Worm (Caenorhabditis elegans) whole organism, young adult: ENCODE data around the gene F54D5.4.
A peak's percentile ranks its signal among the peaks of the same experiment; 100 is the strongest.

Source experiments
- B0019.2 ChIP-seq: fragments of 200-800 bp; sonication (Bioruptor generic); conservative IDR thresholded peaks from 2 replicates; pipeline ENCODE4 v1.3.6; 2022; ENCODE audit warnings: missing genetic modification reagents, missing genetic modification characterization, missing compliant biosample characterization
- C06A6.2 ChIP-seq: fragments of 200-800 bp; sonication (Bioruptor generic); conservative IDR thresholded peaks from 2 replicates; pipeline ENCODE4 v1.3.6; 2022; ENCODE audit warnings: missing genetic modification characterization, missing compliant biosample characterization
- F49E8.2 ChIP-seq: sonication (generic microtip); optimal IDR thresholded peaks from 3 replicates; lab custom pipeline; 2017; ENCODE audit warnings: missing genetic modification characterization, mild to moderate bottlenecking, missing compliant biosample characterization, antibody characterized with exemption, moderate library complexity; ENCODE audit not compliant: insufficient read depth
- F57A8.1 ChIP-seq: fragments of 200-800 bp; sonication (Bioruptor generic); optimal IDR thresholded peaks from 2 replicates; lab custom pipeline; 2018; ENCODE audit warnings: mild to moderate bottlenecking, missing genetic modification characterization, moderate library complexity, missing compliant biosample characterization
- K11D2.4 ChIP-seq: fragments of 200-800 bp; sonication (Bioruptor generic); IDR thresholded peaks from 2 replicates; pipeline ENCODE4 v1.3.6; 2022; ENCODE audit warnings: missing genetic modification reagents, missing genetic modification characterization, missing compliant biosample characterization
- K12H6.12 ChIP-seq: fragments of 200-800 bp; sonication (Bioruptor generic); optimal IDR thresholded peaks from 2 replicates; lab custom pipeline; 2018; ENCODE audit warnings: mild to moderate bottlenecking, missing genetic modification characterization, missing compliant biosample characterization
- T07F8.4 ChIP-seq: sonication (generic microtip); optimal IDR thresholded peaks from 2 replicates; lab custom pipeline; 2016; ENCODE audit warnings: mild to moderate bottlenecking, missing genetic modification characterization, moderate library complexity, missing compliant biosample characterization
- Y53G8AR.9 ChIP-seq: fragments of 200-800 bp; sonication (Bioruptor generic); conservative IDR thresholded peaks from 2 replicates; pipeline ENCODE4 v1.3.6; 2022; ENCODE audit warnings: missing genetic modification reagents, missing genetic modification characterization, missing compliant biosample characterization
- athp-1 ChIP-seq: sonication (generic microtip); optimal IDR thresholded peaks from 2 replicates; lab custom pipeline; 2017; ENCODE audit warnings: mild to moderate bottlenecking, missing genetic modification characterization, missing compliant biosample characterization
- bed-1 ChIP-seq: fragments of 200-800 bp; sonication (Bioruptor generic); IDR thresholded peaks from 2 replicates; pipeline ENCODE4 v1.3.6; 2022; ENCODE audit warnings: missing genetic modification reagents, missing genetic modification characterization, missing compliant biosample characterization
- bed-2 ChIP-seq: fragments of 200-800 bp; sonication (Bioruptor generic); IDR thresholded peaks from 2 replicates; pipeline ENCODE4 v1.3.6; 2022; ENCODE audit warnings: missing genetic modification reagents, missing genetic modification characterization, missing compliant biosample characterization
- ccch-3 ChIP-seq: fragments of 200-800 bp; sonication (Bioruptor generic); optimal IDR thresholded peaks from 2 replicates; lab custom pipeline; 2018; ENCODE audit warnings: mild to moderate bottlenecking, missing genetic modification characterization, missing compliant biosample characterization
- chd-7 ChIP-seq: sonication (generic microtip); optimal IDR thresholded peaks from 2 replicates; lab custom pipeline; 2016; ENCODE audit warnings: mild to moderate bottlenecking, missing genetic modification characterization, moderate library complexity, missing compliant biosample characterization
- die-1 ChIP-seq: sonication (generic microtip); optimal IDR thresholded peaks from 2 replicates; lab custom pipeline; 2016; ENCODE audit warnings: missing genotype, mild to moderate bottlenecking, missing genetic modification characterization, missing compliant biosample characterization
- dpff-1 ChIP-seq: sonication (generic microtip); optimal IDR thresholded peaks from 2 replicates; lab custom pipeline; 2017; ENCODE audit warnings: mild to moderate bottlenecking, missing genetic modification characterization, missing compliant biosample characterization
- efl-1 ChIP-seq: fragments of 150-350 bp; optimal IDR thresholded peaks from 2 replicates; lab custom pipeline; 2014; ENCODE audit warnings: missing biosample characterization, missing genetic modification reagents, missing genetic modification characterization
- egl-18 ChIP-seq: fragments of 200-800 bp; sonication (Bioruptor generic); IDR thresholded peaks from 2 replicates; pipeline ENCODE4 v1.3.6; 2022; ENCODE audit warnings: missing genetic modification reagents, missing genetic modification characterization, missing compliant biosample characterization
- egl-44 ChIP-seq: fragments of 200-800 bp; sonication (Bioruptor generic); IDR thresholded peaks from 2 replicates; pipeline ENCODE4 v1.3.6; 2022; ENCODE audit warnings: missing genetic modification reagents, missing genetic modification characterization, missing compliant biosample characterization
- ets-4 ChIP-seq: fragments of 200-800 bp; sonication (Bioruptor generic); optimal IDR thresholded peaks from 2 replicates; lab custom pipeline; 2018; ENCODE audit warnings: mild to moderate bottlenecking, missing genetic modification characterization, missing compliant biosample characterization
- gei-17 ChIP-seq: fragments of 200-800 bp; sonication (Bioruptor generic); optimal IDR thresholded peaks from 2 replicates; lab custom pipeline; 2018; ENCODE audit warnings: mild to moderate bottlenecking, missing genetic modification characterization, missing compliant biosample characterization
- him-1 ChIP-seq: sonication (generic microtip); optimal IDR thresholded peaks from 2 replicates; lab custom pipeline; 2016; ENCODE audit warnings: missing genotype, missing genetic modification reagents, missing genetic modification characterization, missing compliant biosample characterization
- hrde-1 ChIP-seq: sonication (generic microtip); optimal IDR thresholded peaks from 2 replicates; lab custom pipeline; 2016; ENCODE audit warnings: missing genetic modification characterization, mild to moderate bottlenecking, missing compliant biosample characterization, moderate library complexity, missing genotype, missing genetic modification reagents, borderline replicate concordance
- let-526 ChIP-seq: fragments of 200-800 bp; sonication (Bioruptor generic); IDR thresholded peaks from 2 replicates; pipeline ENCODE4 v1.3.6; 2022; ENCODE audit warnings: missing genetic modification reagents, missing genetic modification characterization, missing compliant biosample characterization
- lin-54 ChIP-seq: fragments of 200-800 bp; sonication (Bioruptor generic); optimal IDR thresholded peaks from 2 replicates; lab custom pipeline; 2018; ENCODE audit warnings: mild to moderate bottlenecking, missing genetic modification characterization, missing compliant biosample characterization
- lir-1 ChIP-seq: fragments of 200-800 bp; sonication (Bioruptor generic); conservative IDR thresholded peaks from 2 replicates; pipeline ENCODE4 v1.3.6; 2022; ENCODE audit warnings: missing genetic modification reagents, missing genetic modification characterization, missing compliant biosample characterization
- mcd-1 ChIP-seq: fragments of 200-800 bp; sonication (Bioruptor generic); IDR thresholded peaks from 2 replicates; pipeline ENCODE4 v1.3.6; 2022; ENCODE audit warnings: missing genetic modification reagents, missing genetic modification characterization, missing compliant biosample characterization
- mel-28 ChIP-seq: sonication (generic microtip); optimal IDR thresholded peaks from 2 replicates; lab custom pipeline; 2016; ENCODE audit warnings: borderline replicate concordance, mild to moderate bottlenecking, missing genetic modification characterization, missing compliant biosample characterization
- nfyb-1 ChIP-seq: fragments of 200-800 bp; sonication (Bioruptor generic); IDR thresholded peaks from 2 replicates; pipeline ENCODE4 v1.3.6; 2022; ENCODE audit warnings: missing genetic modification reagents, missing genetic modification characterization, missing compliant biosample characterization
- nhr-120 ChIP-seq: fragments of 200-800 bp; sonication (Bioruptor generic); IDR thresholded peaks from 2 replicates; pipeline ENCODE4 v1.3.6; 2022; ENCODE audit warnings: missing genetic modification characterization, missing compliant biosample characterization
- nhr-80 ChIP-seq: sonication (generic microtip); optimal IDR thresholded peaks from 2 replicates; lab custom pipeline; 2016; ENCODE audit warnings: missing genetic modification characterization, missing compliant biosample characterization
- nhr-90 ChIP-seq: sonication (generic microtip); optimal IDR thresholded peaks from 2 replicates; lab custom pipeline; 2016; ENCODE audit warnings: missing genotype, mild to moderate bottlenecking, missing genetic modification characterization, missing compliant biosample characterization
- rpc-1 ChIP-seq, 2 experiments: fragments of 150-350 bp in 1 of 2; sonication (generic microtip) in 1 of 2; optimal IDR thresholded peaks; 2 replicates each; lab custom pipeline; 2014 to 2018; ENCODE audit warnings: missing biosample characterization in 1 of 2, missing genetic modification characterization in 1 of 2, missing genetic modification reagents in 1 of 2, missing genotype in 1 of 2
- sea-2 ChIP-seq: fragments of 200-800 bp; sonication (Bioruptor generic); IDR thresholded peaks from 2 replicates; pipeline ENCODE4 v1.3.6; 2022; ENCODE audit warnings: missing genetic modification characterization, missing compliant biosample characterization
- snpc-1.1 ChIP-seq: sonication (generic microtip); optimal IDR thresholded peaks from 2 replicates; lab custom pipeline; 2017; ENCODE audit warnings: missing genetic modification characterization, mild to moderate bottlenecking, missing compliant biosample characterization, antibody characterized with exemption, moderate library complexity, missing genotype, missing genetic modification reagents; ENCODE audit not compliant: insufficient read depth
- snpc-3.4 ChIP-seq: sonication (generic microtip); optimal IDR thresholded peaks from 2 replicates; lab custom pipeline; 2017; ENCODE audit warnings: missing genetic modification characterization, mild to moderate bottlenecking, missing compliant biosample characterization, antibody characterized with exemption, moderate library complexity, missing genotype, missing genetic modification reagents
- snpc-4 ChIP-seq, 5 experiments: fragments of 150-350 bp in 1 of 5; sonication (generic microtip) in 4 of 5; optimal IDR thresholded peaks; 2 replicates each; lab custom pipeline; 2014 to 2018; ENCODE audit warnings: missing genetic modification characterization in 5 of 5, missing biosample characterization in 3 of 5, antibody characterized with exemption in 2 of 5, mild to moderate bottlenecking in 2 of 5, missing compliant biosample characterization in 2 of 5, missing genotype in 2 of 5, moderate library complexity in 2 of 5, missing genetic modification reagents in 1 of 5
- somi-1 ChIP-seq: fragments of 200-800 bp; sonication (Bioruptor generic); optimal IDR thresholded peaks from 2 replicates; lab custom pipeline; 2018; ENCODE audit warnings: mild to moderate bottlenecking, missing genetic modification characterization, missing compliant biosample characterization
- unc-130 ChIP-seq: sonication (generic microtip); optimal IDR thresholded peaks from 2 replicates; lab custom pipeline; 2016; ENCODE audit warnings: missing genetic modification reagents, missing genetic modification characterization, missing compliant biosample characterization
- ztf-25 ChIP-seq: fragments of 200-800 bp; sonication (Bioruptor generic); IDR thresholded peaks from 2 replicates; pipeline ENCODE4 v1.3.6; 2022; ENCODE audit warnings: missing genetic modification reagents, missing genetic modification characterization, missing compliant biosample characterization

Gene F54D5.4

DNA sequence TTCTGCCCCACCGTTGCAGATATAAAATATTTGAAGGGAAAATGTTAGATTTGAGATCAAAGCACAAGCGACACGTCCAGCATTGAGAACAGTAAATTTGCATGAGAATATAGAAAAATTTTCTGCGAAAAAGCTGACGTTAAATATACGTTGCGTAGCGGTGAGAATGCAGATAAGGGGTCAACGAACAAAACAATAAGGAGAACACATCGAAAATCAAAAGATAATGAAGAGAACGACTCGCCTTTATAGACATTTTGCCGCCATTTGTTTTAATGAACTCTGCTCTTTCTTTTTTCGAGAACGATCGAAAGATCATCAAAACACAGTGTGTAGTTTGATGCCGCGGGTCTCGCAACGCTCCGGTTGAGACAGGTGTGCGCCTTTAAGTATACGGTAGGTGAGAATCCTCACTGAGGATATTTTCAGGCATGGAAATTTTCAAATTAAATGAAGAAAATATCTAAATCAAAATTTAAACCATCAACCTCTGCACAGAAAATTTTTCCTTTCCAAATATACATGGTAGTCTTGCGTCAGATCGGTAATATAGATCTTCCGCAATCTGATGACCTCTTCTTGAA lies 26.6 kb downstream of the F54D5.4 start (continued):
- TF ChIP-seq unc-130 (GFP tag; lab: Kevin White, UChicago) (peak; percentile 25), ztf-25 (no peak), sea-2 (no peak), nfyb-1 (GFP tag; lab: Robert Waterston, UW) (no peak), snpc-3.4 (peak; percentile 75), bed-1 (GFP tag; lab: Robert Waterston, UW) (no peak), K12H6.12 (tag; lab: Kevin White, UChicago) (no peak), chd-7 (tag; lab: Kevin White, UChicago) (no peak), nhr-120 (no peak), ets-4 (GFP tag; lab: Kevin White, UChicago) (no peak), bed-2 (GFP tag; lab: Robert Waterston, UW) (no peak), egl-44 (GFP tag; lab: Robert Waterston, UW) (no peak), lir-1 (GFP tag; lab: Robert Waterston, UW) (no peak), snpc-1.1 (tag; lab: Kevin White, UChicago) (no peak), K11D2.4 (GFP tag; lab: Robert Waterston, UW) (no peak), egl-18 (GFP tag; lab: Robert Waterston, UW) (no peak)

DNA sequence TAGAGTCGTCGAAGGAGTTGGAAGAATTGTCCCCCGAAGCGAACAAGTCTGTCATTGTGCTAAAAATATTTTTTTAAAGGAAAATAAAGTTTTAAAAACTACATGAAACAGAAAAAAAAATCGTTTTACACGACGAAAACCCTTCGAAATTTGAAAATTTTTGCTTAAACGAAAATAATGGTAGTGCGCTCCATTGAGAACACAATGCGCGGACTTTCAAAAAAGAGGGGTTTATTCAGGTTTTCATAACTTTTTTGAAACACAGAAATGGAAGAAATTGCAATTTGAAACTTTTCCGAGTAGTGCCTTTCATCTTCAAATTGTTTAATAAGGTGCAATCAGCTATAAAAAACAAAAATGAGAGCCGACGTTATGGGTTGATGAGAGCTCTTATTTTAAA lies 30.1 kb downstream of the F54D5.4 start, which contains the start of gene npp-5:
Gene npp-5, minus strand, starts transcription at position 59 of the 400 bp plus-strand sequence.
- peak; percentile 63; the same call in 1 of the 2 replicates for TF ChIP-seq mcd-1
- no peak for TF ChIP-seq rpc-1 (optimal IDR thresholded peaks at IDR 0.05; lab: Kevin White, UChicago)
- no peak for TF ChIP-seq rpc-1 (tag; optimal IDR thresholded peaks at IDR 0.05; lab: Kevin White, UChicago)
- TF ChIP-seq snpc-4 (GFP tag; optimal IDR thresholded peaks at IDR 0.05; lab: Kevin White, UChicago) = no peak
- TF ChIP-seq snpc-4 (tag; optimal IDR thresholded peaks at IDR 0.05; lab: Kevin White, UChicago) = no peak
- no peak for TF ChIP-seq C06A6.2
- TF ChIP-seq ccch-3 (GFP tag; lab: Kevin White, UChicago) = no peak
- TF ChIP-seq efl-1 = peak; percentile 29
- no peak for TF ChIP-seq F57A8.1
- no peak for TF ChIP-seq athp-1 (tag; lab: Kevin White, UChicago)
- no peak for TF ChIP-seq dpff-1
- no peak for TF ChIP-seq nhr-80 (tag; lab: Kevin White, UChicago)
- TF ChIP-seq him-1 (tag; lab: Kevin White, UChicago) = no peak
- TF ChIP-seq lin-54 (GFP tag; lab: Kevin White, UChicago) = peak; percentile 52
- no peak for TF ChIP-seq bed-1 (GFP tag; lab: Robert Waterston, UW)
- no peak for TF ChIP-seq F49E8.2 (tag; lab: Kevin White, UChicago)

DNA sequence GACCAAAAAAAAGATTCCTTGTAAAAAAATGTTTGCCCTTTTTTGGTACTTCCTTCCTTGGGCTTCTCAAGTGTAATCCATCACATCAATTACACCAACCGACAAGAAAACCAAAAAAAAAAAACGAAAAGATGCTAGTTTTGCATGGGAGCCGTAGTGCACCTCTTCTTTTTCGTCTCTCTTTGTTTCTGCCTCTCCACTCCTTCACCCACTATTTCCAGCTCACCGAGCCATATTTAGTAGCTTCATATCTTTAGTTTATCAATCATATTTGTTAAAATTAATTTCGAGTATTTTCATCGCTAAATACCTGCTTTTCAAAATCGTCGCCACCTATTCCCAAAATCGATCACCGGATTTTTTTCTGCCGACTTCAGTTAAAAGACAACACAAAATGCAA lies 31.1 kb downstream of the F54D5.4 start, which contains the start of gene F07A11.4:
Gene F07A11.4, plus strand, starts transcription at position 301 of the 400 bp plus-strand sequence.
- TF ChIP-seq hrde-1 (tag; lab: Kevin White, UChicago) = no peak
- TF ChIP-seq mel-28 = no peak
- no peak for TF ChIP-seq K11D2.4 (GFP tag; lab: Robert Waterston, UW)
- TF ChIP-seq Y53G8AR.9 = no peak
- TF ChIP-seq T07F8.4 = no peak
- TF ChIP-seq B0019.2 = no peak
- no peak for TF ChIP-seq nhr-90 (tag; lab: Kevin White, UChicago)
- no peak for TF ChIP-seq somi-1 (GFP tag; lab: Kevin White, UChicago)
- TF ChIP-seq gei-17 (GFP tag; lab: Kevin White, UChicago) = no peak
- TF ChIP-seq let-526 (GFP tag; lab: Robert Waterston, UW) = no peak
- TF ChIP-seq die-1 (tag; lab: Kevin White, UChicago) = no peak
- no peak for TF ChIP-seq snpc-3.4
- no peak for TF ChIP-seq K12H6.12 (tag; lab: Kevin White, UChicago)
